Fruit fly (Drosophila melanogaster) whole organism, embryonic: ENCODE data around the gene CG32102.
A peak's percentile ranks its signal among the peaks of the same experiment; 100 is the strongest.

Experiments used
- CG10267 ChIP-seq: fragments of 200-800 bp; sonication (Bioruptor generic); optimal IDR thresholded peaks from 2 replicates; lab custom pipeline; 2018; ENCODE audit warnings: missing biosample characterization, mild to moderate bottlenecking, missing genetic modification characterization, moderate library complexity
- CG10431 ChIP-seq: fragments of 200-800 bp; sonication (Bioruptor generic); optimal IDR thresholded peaks from 3 replicates; lab custom pipeline; 2018; ENCODE audit warnings: missing biosample characterization, mild to moderate bottlenecking, missing genetic modification characterization
- CG11398 ChIP-seq: fragments of 200-800 bp; sonication (Bioruptor generic); optimal IDR thresholded peaks from 2 replicates; lab custom pipeline; 2016; ENCODE audit warnings: missing biosample characterization, missing genetic modification characterization
- CG12659 ChIP-seq: fragments of 200-800 bp; sonication (Bioruptor generic); optimal IDR thresholded peaks from 3 replicates; lab custom pipeline; 2017; ENCODE audit warnings: mild to moderate bottlenecking, missing biosample characterization, missing genetic modification reagents, missing genetic modification characterization
- CG13624 ChIP-seq: fragments of 200-800 bp; sonication (Bioruptor generic); optimal IDR thresholded peaks from 2 replicates; lab custom pipeline; 2016; ENCODE audit warnings: missing biosample characterization, missing genetic modification characterization
- CG15073 ChIP-seq: fragments of 200-800 bp; sonication (Bioruptor generic); optimal IDR thresholded peaks from 2 replicates; lab custom pipeline; 2016; ENCODE audit warnings: missing biosample characterization, missing genetic modification characterization
- CG16815 ChIP-seq: fragments of 200-800 bp; sonication (Bioruptor generic); optimal IDR thresholded peaks from 3 replicates; lab custom pipeline; 2017; ENCODE audit warnings: missing biosample characterization, mild to moderate bottlenecking, missing genetic modification characterization
- CG17359 ChIP-seq: fragments of 200-800 bp; sonication (Bioruptor generic); optimal IDR thresholded peaks from 3 replicates; lab custom pipeline; 2018; ENCODE audit warnings: missing biosample characterization, mild to moderate bottlenecking, missing genetic modification characterization, moderate library complexity
- CG17361 ChIP-seq: fragments of 200-800 bp; sonication (Bioruptor generic); IDR thresholded peaks from 3 replicates; pipeline ENCODE4 v1.3.6; 2022; ENCODE audit warnings: missing biosample characterization, missing genetic modification characterization
- CG17568 ChIP-seq: fragments of 200-800 bp; sonication (Bioruptor generic); optimal IDR thresholded peaks from 2 replicates; lab custom pipeline; 2018; ENCODE audit warnings: missing biosample characterization, mild to moderate bottlenecking, missing genetic modification characterization, moderate library complexity
- CG18476 ChIP-seq: fragments of 200-800 bp; sonication (Bioruptor generic); optimal IDR thresholded peaks from 2 replicates; lab custom pipeline; 2016; ENCODE audit warnings: missing biosample characterization, mild to moderate bottlenecking, missing genetic modification characterization
- CG18619 ChIP-seq: fragments of 200-800 bp; sonication (Bioruptor generic); optimal IDR thresholded peaks from 3 replicates; lab custom pipeline; 2017; ENCODE audit warnings: missing biosample characterization, mild to moderate bottlenecking, missing genetic modification characterization
- CG2116 ChIP-seq: fragments of 200-800 bp; sonication (Bioruptor generic); optimal IDR thresholded peaks from 3 replicates; lab custom pipeline; 2018; ENCODE audit warnings: missing biosample characterization, mild to moderate bottlenecking, missing genetic modification characterization
- CG32532 ChIP-seq: fragments of 200-800 bp; sonication (Bioruptor generic); IDR thresholded peaks from 2 replicates; pipeline ENCODE4 v1.3.6; 2022; ENCODE audit warnings: missing biosample characterization, missing genetic modification characterization
- CG3847 ChIP-seq: fragments of 200-800 bp; sonication (Bioruptor generic); IDR thresholded peaks from 2 replicates; pipeline ENCODE4 v1.3.6; 2022; ENCODE audit warnings: missing biosample characterization, missing genetic modification characterization
- CG4404 ChIP-seq: fragments of 200-800 bp; sonication (Bioruptor generic); IDR thresholded peaks from 2 replicates; pipeline ENCODE4 v1.3.6; 2022; ENCODE audit warnings: missing biosample characterization, missing genetic modification characterization
- CG7987 ChIP-seq: fragments of 200-800 bp; sonication (Bioruptor generic); optimal IDR thresholded peaks from 2 replicates; lab custom pipeline; 2018; ENCODE audit warnings: missing biosample characterization, mild to moderate bottlenecking, missing genetic modification characterization, moderate library complexity
- Chrac-16 ChIP-seq: fragments of 200-800 bp; sonication (Bioruptor generic); optimal IDR thresholded peaks from 3 replicates; lab custom pipeline; 2016; ENCODE audit warnings: missing biosample characterization, missing genetic modification characterization
- CoRest ChIP-seq: fragments of 200-800 bp; sonication (Bioruptor generic); optimal IDR thresholded peaks from 3 replicates; lab custom pipeline; 2018; ENCODE audit warnings: missing biosample characterization, mild to moderate bottlenecking, missing genetic modification characterization, moderate library complexity
- Dbx ChIP-seq: fragments of 200-800 bp; sonication (Bioruptor generic); IDR thresholded peaks from 3 replicates; pipeline ENCODE4 v1.3.6; 2022; ENCODE audit warnings: missing biosample characterization, missing genetic modification characterization
- Dfd ChIP-seq, 2 experiments: fragments of >200 bp; optimal IDR thresholded peaks; 2 replicates each; lab custom pipeline; 2017; ENCODE audit warnings: missing biosample characterization in 2 of 2, missing genetic modification characterization in 2 of 2
- Dll ChIP-seq: fragments of 200-800 bp; sonication (Bioruptor generic); IDR thresholded peaks from 4 replicates; pipeline ENCODE4 v1.3.6; 2022; ENCODE audit warnings: missing biosample characterization, missing genetic modification characterization; ENCODE audit not compliant: partially characterized antibody
- Fer2 ChIP-seq: fragments of 200-800 bp; sonication (Bioruptor generic); optimal IDR thresholded peaks from 2 replicates; lab custom pipeline; 2018; ENCODE audit warnings: missing biosample characterization, mild to moderate bottlenecking, missing genetic modification characterization, moderate library complexity
- HLH54F ChIP-seq: fragments of 200-800 bp; sonication (Bioruptor generic); optimal IDR thresholded peaks from 3 replicates; lab custom pipeline; 2016; ENCODE audit warnings: missing biosample characterization, missing genetic modification characterization
- HLHmδ ChIP-seq: fragments of 200-800 bp; sonication (Bioruptor generic); optimal IDR thresholded peaks from 2 replicates; lab custom pipeline; 2018; ENCODE audit warnings: missing biosample characterization, mild to moderate bottlenecking, missing genetic modification characterization, moderate library complexity
- Mes4 ChIP-seq: fragments of 200-800 bp; sonication (Bioruptor generic); optimal IDR thresholded peaks from 2 replicates; lab custom pipeline; 2016; ENCODE audit warnings: missing biosample characterization, missing genetic modification characterization
- Mrtf ChIP-seq: fragments of 200-800 bp; sonication (Bioruptor generic); IDR thresholded peaks from 3 replicates; pipeline ENCODE4 v1.3.6; 2022; ENCODE audit warnings: missing biosample characterization, missing genetic modification characterization
- Opbp ChIP-seq: fragments of 200-800 bp; sonication (Bioruptor generic); IDR thresholded peaks from 3 replicates; pipeline ENCODE4 v1.3.6; 2022; ENCODE audit warnings: missing biosample characterization, missing genetic modification characterization; ENCODE audit not compliant: partially characterized antibody
- Poxn ChIP-seq: fragments of 200-800 bp; sonication (Bioruptor generic); IDR thresholded peaks from 2 replicates; pipeline ENCODE4 v1.3.6; 2022; ENCODE audit warnings: missing biosample characterization, missing genetic modification characterization
- Ravus ChIP-seq: fragments of 200-800 bp; sonication (Bioruptor generic); IDR thresholded peaks from 2 replicates; pipeline ENCODE4 v1.3.6; 2022; ENCODE audit warnings: missing biosample characterization, missing genetic modification characterization
- Tbp ChIP-seq: fragments of >200 bp; optimal IDR thresholded peaks from 2 replicates; lab custom pipeline; 2018; ENCODE audit warnings: missing biosample characterization, missing genetic modification characterization
- Xbp1 ChIP-seq: fragments of 200-800 bp; sonication (Bioruptor generic); optimal IDR thresholded peaks from 3 replicates; lab custom pipeline; 2016; ENCODE audit warnings: missing biosample characterization, mild to moderate bottlenecking, missing genetic modification characterization
- ara ChIP-seq: fragments of 200-800 bp; sonication (Bioruptor generic); IDR thresholded peaks from 2 replicates; pipeline ENCODE4 v1.3.6; 2022; ENCODE audit warnings: missing biosample characterization, missing genetic modification characterization
- bab2 ChIP-seq: fragments of 200-800 bp; sonication (Bioruptor generic); optimal IDR thresholded peaks from 2 replicates; lab custom pipeline; 2016; ENCODE audit warnings: missing biosample characterization, missing genetic modification characterization
- bsh ChIP-seq, 2 experiments: fragments of 200-800 bp; sonication (Bioruptor generic); optimal IDR thresholded peaks; 2 replicates each; lab custom pipeline; 2017 to 2018; ENCODE audit warnings: mild to moderate bottlenecking in 2 of 2, missing biosample characterization in 2 of 2, missing genetic modification characterization in 2 of 2, moderate library complexity in 1 of 2
- danr ChIP-seq: fragments of 200-800 bp; sonication (Bioruptor generic); IDR thresholded peaks from 2 replicates; pipeline ENCODE4 v1.3.6; 2022; ENCODE audit warnings: missing biosample characterization, missing genetic modification characterization
- dimm ChIP-seq: fragments of 200-800 bp; sonication (Bioruptor generic); IDR thresholded peaks from 2 replicates; pipeline ENCODE4 v1.3.6; 2022; ENCODE audit warnings: missing biosample characterization, missing genetic modification characterization
- disco-r ChIP-seq: fragments of 200-800 bp; sonication (Bioruptor generic); optimal IDR thresholded peaks from 2 replicates; lab custom pipeline; 2016; ENCODE audit warnings: missing biosample characterization, missing genetic modification characterization
- dysf ChIP-seq: fragments of 200-800 bp; sonication (Bioruptor generic); IDR thresholded peaks from 3 replicates; pipeline ENCODE4 v1.3.6; 2022; ENCODE audit warnings: missing biosample characterization, missing genetic modification characterization
- fd64A ChIP-seq: fragments of 200-800 bp; sonication (Bioruptor generic); optimal IDR thresholded peaks from 3 replicates; lab custom pipeline; 2018; ENCODE audit warnings: missing biosample characterization, mild to moderate bottlenecking, missing genetic modification characterization
- ftz-f1 ChIP-seq: fragments of 200-800 bp; sonication (Bioruptor generic); optimal IDR thresholded peaks from 2 replicates; lab custom pipeline; 2016; ENCODE audit warnings: missing biosample characterization, missing genetic modification characterization
- ind ChIP-seq: fragments of 200-800 bp; sonication (Bioruptor generic); optimal IDR thresholded peaks from 3 replicates; lab custom pipeline; 2016; ENCODE audit warnings: missing biosample characterization, missing genetic modification characterization
- jumu ChIP-seq: fragments of 200-800 bp; sonication (Bioruptor generic); optimal IDR thresholded peaks from 3 replicates; lab custom pipeline; 2016; ENCODE audit warnings: missing biosample characterization, missing genetic modification characterization
- mirr ChIP-seq: fragments of 200-800 bp; sonication (Bioruptor generic); optimal IDR thresholded peaks from 3 replicates; lab custom pipeline; 2018; ENCODE audit warnings: missing biosample characterization, mild to moderate bottlenecking, missing genetic modification characterization
- mld ChIP-seq: fragments of 200-800 bp; sonication (Bioruptor generic); IDR thresholded peaks from 3 replicates; pipeline ENCODE4 v1.3.6; 2022; ENCODE audit warnings: missing biosample characterization, missing genetic modification characterization; ENCODE audit not compliant: partially characterized antibody
- nmo ChIP-seq: fragments of 200-800 bp; sonication (Bioruptor generic); optimal IDR thresholded peaks from 2 replicates; lab custom pipeline; 2018; ENCODE audit warnings: missing biosample characterization, mild to moderate bottlenecking, missing genetic modification characterization, moderate library complexity
- p53 ChIP-seq: fragments of 200-800 bp; sonication (Bioruptor generic); optimal IDR thresholded peaks from 2 replicates; lab custom pipeline; 2016; ENCODE audit warnings: missing biosample characterization, missing genetic modification characterization
- psq ChIP-seq: fragments of 200-800 bp; sonication (Bioruptor generic); optimal IDR thresholded peaks from 2 replicates; lab custom pipeline; 2017; ENCODE audit warnings: missing biosample characterization, missing genetic modification characterization
- pum ChIP-seq: fragments of 200-800 bp; sonication (Bioruptor generic); optimal IDR thresholded peaks from 2 replicates; lab custom pipeline; 2016; ENCODE audit warnings: missing biosample characterization, missing genetic modification characterization
- sens ChIP-seq: fragments of 200-800 bp; sonication (Bioruptor generic); peaks from one replicate; lab custom pipeline; 2016; ENCODE audit warnings: missing biosample characterization, missing genetic modification characterization
- slou ChIP-seq: fragments of 200-800 bp; sonication (Bioruptor generic); optimal IDR thresholded peaks from 3 replicates; lab custom pipeline; 2016; ENCODE audit warnings: missing biosample characterization, missing genetic modification characterization
- trh ChIP-seq: fragments of 200-800 bp; sonication (Bioruptor generic); optimal IDR thresholded peaks from 2 replicates; lab custom pipeline; 2016; ENCODE audit warnings: missing biosample characterization, missing genetic modification characterization

CG32102 gene

dm6 chr3L:12501249-12501648, 31.7 kb upstream of the CG32102 start, which contains the start of the genes CG10638 and CG10681 (continued):
- peak in 1 of 2 experiments; percentile 46 for TF ChIP-seq bsh (GFP tag; optimal IDR thresholded peaks at IDR 0.05; lab: Kevin White, UChicago)
- TF ChIP-seq disco-r (GFP tag; lab: Kevin White, UChicago): no peak
- no peak for TF ChIP-seq p53 (GFP tag; lab: Kevin White, UChicago)
- TF ChIP-seq CG16815 (GFP tag; lab: Kevin White, UChicago): no peak
- TF ChIP-seq CG17361 (GFP tag; lab: Robert Waterston, UW): 0 out of 3 replicates have a peak, but pooled peaks have one; percentile 43
- TF ChIP-seq psq (GFP tag; lab: Kevin White, UChicago): no peak
- no peak for TF ChIP-seq pum (GFP tag; lab: Kevin White, UChicago)
- no peak for TF ChIP-seq Tbp (GFP tag; lab: Kevin White, UChicago)
- no peak for TF ChIP-seq mld
- TF ChIP-seq CG32532 (GFP tag; lab: Robert Waterston, UW): no peak
- peak; percentile 34 for TF ChIP-seq CG10431 (GFP tag; lab: Kevin White, UChicago)
- peak; percentile 95 for TF ChIP-seq CG2116 (GFP tag; lab: Kevin White, UChicago)
- peak; percentile 67 for TF ChIP-seq CG3847 (GFP tag; lab: Robert Waterston, UW)
- TF ChIP-seq CG18619 (GFP tag; lab: Kevin White, UChicago): no peak
- TF ChIP-seq bab2 (GFP tag; lab: Kevin White, UChicago): no peak
- no peak for TF ChIP-seq mirr
- no peak for TF ChIP-seq Opbp (GFP tag; lab: Robert Waterston, UW)
- no peak for TF ChIP-seq HLH54F (GFP tag; lab: Kevin White, UChicago)
- no peak for TF ChIP-seq CG17568
- TF ChIP-seq CG11398 (GFP tag; lab: Kevin White, UChicago): no peak
- TF ChIP-seq ara (GFP tag; lab: Robert Waterston, UW): no peak
- peak; percentile 48 for TF ChIP-seq Chrac-16
- 0 out of 4 replicates have a peak, but pooled peaks have one; percentile 11 for TF ChIP-seq Dll
- no peak for TF ChIP-seq Fer2 (tag; lab: Kevin White, UChicago)
- peak; percentile 78 for TF ChIP-seq ftz-f1 (GFP tag; lab: Kevin White, UChicago)
- TF ChIP-seq sens: peak; percentile 91
- no peak for TF ChIP-seq danr
- peak; percentile 27 for TF ChIP-seq ind (GFP tag; lab: Kevin White, UChicago)
- no peak for TF ChIP-seq CG7987
- no peak for TF ChIP-seq dimm (GFP tag; lab: Robert Waterston, UW)
- no peak for TF ChIP-seq trh
- TF ChIP-seq Dbx (GFP tag; lab: Robert Waterston, UW): no peak
- peak; percentile 61 for TF ChIP-seq CoRest (tag; lab: Kevin White, UChicago)
- peak; percentile 55 for TF ChIP-seq nmo (GFP tag; lab: Kevin White, UChicago)
- TF ChIP-seq jumu (GFP tag; lab: Kevin White, UChicago): no peak
- TF ChIP-seq fd64A (GFP tag; lab: Kevin White, UChicago): no peak
- peak; percentile 43 for TF ChIP-seq CG17359
- TF ChIP-seq Dfd (GFP tag; optimal IDR thresholded peaks at IDR 0.05; lab: Kevin White, UChicago): no peak
- no peak for TF ChIP-seq CG15073 (GFP tag; lab: Kevin White, UChicago)
- peak; percentile 80 for TF ChIP-seq CG12659 (GFP tag; lab: Kevin White, UChicago)
- TF ChIP-seq Ravus: no peak
- no peak for TF ChIP-seq Mrtf (GFP tag; lab: Robert Waterston, UW)
- TF ChIP-seq slou: no peak
- peak; percentile 53 for TF ChIP-seq CG18476 (GFP tag; lab: Kevin White, UChicago)
- TF ChIP-seq Poxn (GFP tag; lab: Robert Waterston, UW): no peak
- no peak for TF ChIP-seq CG4404 (GFP tag; lab: Robert Waterston, UW)
- peak; percentile 16 for TF ChIP-seq CG13624 (GFP tag; lab: Kevin White, UChicago)
- TF ChIP-seq Mes4: no peak
- TF ChIP-seq CG10267 (tag; lab: Kevin White, UChicago): peak; percentile 98
- TF ChIP-seq HLHmδ (GFP tag; lab: Kevin White, UChicago): no peak
- no peak for TF ChIP-seq dysf
- peak; percentile 55 for TF ChIP-seq Xbp1
